Worm (Caenorhabditis elegans): Measurements from ENCODE around the gene mlc-4.

- no peak for TF ChIP-seq sup-37 (GFP tag; optimal IDR thresholded peaks at IDR 0.05)
- TF ChIP-seq hpl-2 (GFP tag; optimal IDR thresholded peaks at IDR 0.05): no peak
- no peak for TF ChIP-seq sptf-1 (tag; optimal IDR thresholded peaks at IDR 0.05)
- no peak for TF ChIP-seq lin-13 (GFP tag; optimal IDR thresholded peaks at IDR 0.05)
- TF ChIP-seq lsy-2 (tag; optimal IDR thresholded peaks at IDR 0.05): no peak
- TF ChIP-seq fos-1 (tag; optimal IDR thresholded peaks at IDR 0.05): no peak
- TF ChIP-seq nhr-76 (tag; optimal IDR thresholded peaks at IDR 0.05): no peak
- TF ChIP-seq tbx-2 (tag; optimal IDR thresholded peaks at IDR 0.05): no peak
- TF ChIP-seq egl-27 (tag; optimal IDR thresholded peaks at IDR 0.05): no peak
- TF ChIP-seq lin-35 (GFP tag; optimal IDR thresholded peaks at IDR 0.05): no peak
- TF ChIP-seq lin-15B (tag; optimal IDR thresholded peaks at IDR 0.05): no peak
- TF ChIP-seq mdl-1 (tag; optimal IDR thresholded peaks at IDR 0.05): no peak
- no peak for TF ChIP-seq C04F5.9 (tag; optimal IDR thresholded peaks at IDR 0.05)
- no peak for TF ChIP-seq dpl-1 (GFP tag; optimal IDR thresholded peaks at IDR 0.05)
Observed at ce11 chrIII:3400444-3400843, 6.9 kb upstream of the mlc-4 start.
